Worm (Caenorhabditis elegans) whole organism, L4 larva: ENCODE results near the gene F35H12.1.
"Not testable (repeated sequence)": the region's sequence is repeated elsewhere in the genome, so short reads cannot be mapped to it uniquely, and the experiment has no call there.

Source experiments
- F10B5.3 ChIP-seq: sonication (generic microtip); optimal IDR thresholded peaks from 2 replicates; lab custom pipeline; 2016; ENCODE audit warnings: mild to moderate bottlenecking, missing genetic modification characterization, missing compliant biosample characterization
- F49E8.2 ChIP-seq: sonication (generic microtip); optimal IDR thresholded peaks from 2 replicates; lab custom pipeline; 2016; ENCODE audit warnings: missing compliant biosample characterization, mild to moderate bottlenecking, missing genetic modification characterization, borderline replicate concordance
- T20F7.1 ChIP-seq: fragments of 200-800 bp; sonication (Bioruptor generic); optimal IDR thresholded peaks from 2 replicates; lab custom pipeline; 2018; ENCODE audit warnings: mild to moderate bottlenecking, missing genetic modification characterization, missing compliant biosample characterization
- Y105C5A.15 ChIP-seq: fragments of 200-800 bp; sonication (Bioruptor generic); IDR thresholded peaks from 2 replicates; pipeline ENCODE4 v1.3.6; 2022; ENCODE audit warnings: missing genetic modification characterization, missing compliant biosample characterization
- Y5F2A.4 ChIP-seq: fragments of 200-800 bp; sonication (Bioruptor generic); optimal IDR thresholded peaks from 2 replicates; lab custom pipeline; 2018; ENCODE audit warnings: mild to moderate bottlenecking, missing genetic modification characterization, missing compliant biosample characterization
- Y75B8A.6 ChIP-seq: fragments of 200-800 bp; sonication (Bioruptor generic); IDR thresholded peaks from 2 replicates; pipeline ENCODE4 v1.3.6; 2022; ENCODE audit warnings: missing genetic modification reagents, missing genetic modification characterization, missing compliant biosample characterization
- ZK546.5 ChIP-seq, 2 experiments: sonication (generic microtip); optimal IDR thresholded peaks; 2 replicates each; lab custom pipeline; 2017; ENCODE audit warnings: missing biosample characterization in 2 of 2, missing genetic modification characterization in 2 of 2
- ama-1 ChIP-seq: fragments of 150-350 bp; optimal IDR thresholded peaks from 2 replicates; lab custom pipeline; 2014; ENCODE audit warnings: inconsistent platforms, mixed read lengths
- ceh-20 ChIP-seq: fragments of 200-800 bp; sonication (Bioruptor generic); IDR thresholded peaks from 2 replicates; pipeline ENCODE4 v1.3.6; 2022; ENCODE audit warnings: missing genetic modification reagents, missing genetic modification characterization, missing compliant biosample characterization
- ceh-62 ChIP-seq: sonication (generic microtip); optimal IDR thresholded peaks from 2 replicates; lab custom pipeline; 2017; ENCODE audit warnings: missing biosample characterization, missing genetic modification characterization
- ceh-82 ChIP-seq: sonication (generic microtip); optimal IDR thresholded peaks from 2 replicates; lab custom pipeline; 2017; ENCODE audit warnings: missing biosample characterization, missing genetic modification characterization
- daf-16 ChIP-seq, 3 experiments: sonication (generic microtip); optimal IDR thresholded peaks; 2 replicates each; lab custom pipeline; 2016 to 2017; ENCODE audit warnings: missing genetic modification characterization in 3 of 3, missing genetic modification reagents in 3 of 3, mild to moderate bottlenecking in 2 of 3, missing compliant biosample characterization in 2 of 3, missing biosample characterization in 1 of 3, moderate library complexity in 1 of 3
- dmd-8 ChIP-seq: fragments of 200-800 bp; sonication (Bioruptor generic); IDR thresholded peaks from 2 replicates; pipeline ENCODE4 v1.3.6; 2022; ENCODE audit warnings: missing genetic modification characterization, missing compliant biosample characterization
- duxl-1 ChIP-seq: sonication (generic microtip); optimal IDR thresholded peaks from 2 replicates; lab custom pipeline; 2016; ENCODE audit warnings: mild to moderate bottlenecking, missing genetic modification characterization, moderate library complexity, missing compliant biosample characterization; ENCODE audit not compliant: poor library complexity
- egl-43 ChIP-seq: fragments of 200-800 bp; sonication (Bioruptor generic); IDR thresholded peaks from 2 replicates; pipeline ENCODE4 v1.3.6; 2022; ENCODE audit warnings: missing genetic modification reagents, missing genetic modification characterization, missing compliant biosample characterization
- fkh-10 ChIP-seq: fragments of 150-350 bp; optimal IDR thresholded peaks from 2 replicates; lab custom pipeline; 2014; ENCODE audit warnings: missing biosample characterization, missing genetic modification reagents, missing genetic modification characterization
- hif-1 ChIP-seq, 2 experiments: sonication (generic microtip); optimal IDR thresholded peaks; 2 replicates each; lab custom pipeline; 2016 to 2017; ENCODE audit warnings: missing compliant biosample characterization in 2 of 2, missing genetic modification characterization in 2 of 2, missing genetic modification reagents in 2 of 2, missing genotype in 2 of 2, mild to moderate bottlenecking in 1 of 2
- hmg-1.1 ChIP-seq: fragments of 200-800 bp; sonication (Bioruptor generic); IDR thresholded peaks from 2 replicates; pipeline ENCODE4 v1.3.6; 2022; ENCODE audit warnings: missing genetic modification reagents, missing genetic modification characterization, missing compliant biosample characterization
- lin-38 ChIP-seq: fragments of 200-800 bp; sonication (Bioruptor generic); IDR thresholded peaks from 2 replicates; pipeline ENCODE4 v1.3.6; 2022; ENCODE audit warnings: missing genetic modification reagents, missing genetic modification characterization, missing compliant biosample characterization
- lsy-2 ChIP-seq, 2 experiments: fragments of 150-350 bp in 1 of 2; sonication (generic microtip) in 1 of 2; optimal IDR thresholded peaks; 2 replicates each; lab custom pipeline; 2014 to 2017; ENCODE audit warnings: missing biosample characterization in 2 of 2, missing genetic modification characterization in 2 of 2
- madf-9 ChIP-seq: fragments of 200-800 bp; sonication (Bioruptor generic); conservative IDR thresholded peaks from 2 replicates; pipeline ENCODE4 v1.3.6; 2022; ENCODE audit warnings: missing genetic modification reagents, missing genetic modification characterization, missing compliant biosample characterization
- mxl-3 ChIP-seq: fragments of 200-800 bp; sonication (Bioruptor generic); optimal IDR thresholded peaks from 2 replicates; lab custom pipeline; 2018; ENCODE audit warnings: mild to moderate bottlenecking, missing genetic modification characterization, missing compliant biosample characterization
- nhr-111 ChIP-seq: fragments of 200-800 bp; sonication (Bioruptor generic); optimal IDR thresholded peaks from 2 replicates; lab custom pipeline; 2018; ENCODE audit warnings: mild to moderate bottlenecking, missing genetic modification characterization, missing compliant biosample characterization
- nhr-237 ChIP-seq: sonication (generic microtip); optimal IDR thresholded peaks from 2 replicates; lab custom pipeline; 2017; ENCODE audit warnings: missing biosample characterization, missing genetic modification characterization
- nhr-41 ChIP-seq: fragments of 200-800 bp; sonication (Bioruptor generic); IDR thresholded peaks from 2 replicates; pipeline ENCODE4 v1.3.6; 2022; ENCODE audit warnings: missing genetic modification reagents, missing genetic modification characterization, missing compliant biosample characterization
- nhr-6 ChIP-seq: fragments of 150-350 bp; optimal IDR thresholded peaks from 2 replicates; lab custom pipeline; 2014; ENCODE audit warnings: missing biosample characterization, missing genetic modification characterization
- nhr-77 ChIP-seq: fragments of 150-350 bp; optimal IDR thresholded peaks from 2 replicates; lab custom pipeline; 2014; ENCODE audit warnings: missing biosample characterization, missing genetic modification characterization
- php-3 ChIP-seq: fragments of 200-800 bp; sonication (Bioruptor generic); IDR thresholded peaks from 2 replicates; pipeline ENCODE4 v1.3.6; 2022; ENCODE audit warnings: missing genetic modification reagents, missing genetic modification characterization, missing compliant biosample characterization
- pqm-1 ChIP-seq: sonication (generic microtip); optimal IDR thresholded peaks from 2 replicates; lab custom pipeline; 2017; ENCODE audit warnings: missing biosample characterization, missing genetic modification characterization
- set-16 ChIP-seq: fragments of 200-800 bp; sonication (Bioruptor generic); IDR thresholded peaks from 2 replicates; pipeline ENCODE4 v1.3.6; 2022; ENCODE audit warnings: missing genetic modification reagents, missing genetic modification characterization, missing compliant biosample characterization
- skn-1 ChIP-seq: fragments of 150-350 bp; optimal IDR thresholded peaks from 2 replicates; lab custom pipeline; 2014; ENCODE audit warnings: missing biosample characterization, missing genetic modification characterization
- spr-1 ChIP-seq: sonication (generic microtip); optimal IDR thresholded peaks from 2 replicates; lab custom pipeline; 2016; ENCODE audit warnings: mild to moderate bottlenecking, missing genetic modification characterization, missing compliant biosample characterization
- spr-3 ChIP-seq: fragments of 200-800 bp; sonication (Bioruptor generic); optimal IDR thresholded peaks from 2 replicates; lab custom pipeline; 2018; ENCODE audit warnings: mild to moderate bottlenecking, missing genetic modification characterization, missing compliant biosample characterization
- tag-97 ChIP-seq: fragments of 200-800 bp; sonication (Bioruptor generic); IDR thresholded peaks from 2 replicates; pipeline ENCODE4 v1.3.6; 2022; ENCODE audit warnings: missing genetic modification characterization, missing compliant biosample characterization
- tra-1 ChIP-seq: fragments of 200-800 bp; sonication (Bioruptor generic); IDR thresholded peaks from 2 replicates; pipeline ENCODE4 v1.3.6; 2022; ENCODE audit warnings: missing genetic modification reagents, missing genetic modification characterization, missing compliant biosample characterization
- unc-39 ChIP-seq: sonication (generic microtip); optimal IDR thresholded peaks from 2 replicates; lab custom pipeline; 2017; ENCODE audit warnings: missing biosample characterization, missing genetic modification characterization
- unc-62 ChIP-seq, 3 experiments: fragments of 150-350 bp in 1 of 3; sonication (generic microtip); optimal IDR thresholded peaks in 2 of 3; peaks in 1 of 3; 1 replicate in 1 of 3; 2 replicates in 2 of 3; lab custom pipeline; 2014 to 2017; ENCODE audit warnings: missing biosample characterization in 3 of 3, missing genetic modification characterization in 3 of 3, missing genetic modification reagents in 3 of 3, missing genotype in 1 of 3
- vab-7 ChIP-seq: fragments of 200-800 bp; sonication (Bioruptor generic); IDR thresholded peaks from 2 replicates; pipeline ENCODE4 v1.3.6; 2022; ENCODE audit warnings: missing genetic modification reagents, missing genetic modification characterization, missing compliant biosample characterization
- zag-1 ChIP-seq: fragments of 150-350 bp; optimal IDR thresholded peaks from 2 replicates; lab custom pipeline; 2014; ENCODE audit warnings: missing biosample characterization, missing genetic modification characterization

Gene F35H12.1

ce11 chrX:933504-933903, at the start of gene F35H12.1:
TSS of gene F35H12.1 (plus strand) at chrX:933804.
- TF ChIP-seq duxl-1 (tag; lab: Kevin White, UChicago), result no peak
- TF ChIP-seq F10B5.3 (tag; lab: Kevin White, UChicago), result no peak
- no peak for TF ChIP-seq pqm-1 (tag; lab: Kevin White, UChicago)
- no peak for TF ChIP-seq zag-1 (tag; lab: Kevin White, UChicago)
- TF ChIP-seq Y75B8A.6 (GFP tag; lab: Robert Waterston, UW), result no peak
- TF ChIP-seq nhr-77 (tag; lab: Kevin White, UChicago), result no peak
- TF ChIP-seq fkh-10 (GFP tag; lab: Kevin White, UChicago), result peak; percentile 58

- TF ChIP-seq nhr-111 (GFP tag; lab: Kevin White, UChicago), result no peak
- no peak for TF ChIP-seq nhr-6 (tag; lab: Kevin White, UChicago)
- no peak for TF ChIP-seq unc-39
- TF ChIP-seq vab-7 (GFP tag; lab: Robert Waterston, UW), result no peak
- no peak for TF ChIP-seq ama-1 (lab: Kevin White, UChicago)
- TF ChIP-seq nhr-41 (GFP tag; lab: Robert Waterston, UW), result no peak
- no peak for TF ChIP-seq skn-1 (tag; lab: Kevin White, UChicago)
- TF ChIP-seq hif-1 (tag; optimal IDR thresholded peaks at IDR 0.05; lab: Kevin White, UChicago), result no peak
- TF ChIP-seq dmd-8, result no peak
- no peak for TF ChIP-seq spr-3 (GFP tag; lab: Kevin White, UChicago)
- no peak for TF ChIP-seq tag-97 (GFP tag; lab: Robert Waterston, UW)
- TF ChIP-seq ceh-62 (tag; lab: Kevin White, UChicago), result no peak
- TF ChIP-seq F49E8.2 (tag; lab: Kevin White, UChicago), result no peak
- TF ChIP-seq Y5F2A.4 (GFP tag; lab: Kevin White, UChicago), result no peak
- TF ChIP-seq php-3 (GFP tag; lab: Robert Waterston, UW), result no peak
- no peak for TF ChIP-seq madf-9 (GFP tag; lab: Robert Waterston, UW)
- no peak for TF ChIP-seq nhr-237 (tag; lab: Kevin White, UChicago)
- TF ChIP-seq lsy-2 (tag; optimal IDR thresholded peaks at IDR 0.05; lab: Kevin White, UChicago), result no peak
- no peak for TF ChIP-seq Y105C5A.15 (GFP tag; lab: Robert Waterston, UW)
Measured at ce11 chrX:888294-888693, 45.3 kb upstream of the F35H12.1 start, which contains the start of gene mam-1. TSS of gene mam-1 (minus strand) at chrX:888394.

- peak in 1 of 2 experiments; percentile 7 for TF ChIP-seq daf-16 (GFP tag; optimal IDR thresholded peaks at IDR 0.05; lab: Kevin White, UChicago)
- not testable (repeated sequence) for TF ChIP-seq daf-16 (tag; optimal IDR thresholded peaks at IDR 0.05; lab: Kevin White, UChicago)
- 0 out of 2 replicates have a peak, but pooled peaks have one; percentile 52 for TF ChIP-seq egl-43 (GFP tag; lab: Robert Waterston, UW)
- peak; percentile 64 for TF ChIP-seq set-16
Measured at ce11 chrX:892537-892936, 41.1 kb upstream of the F35H12.1 start.

- no peak for TF ChIP-seq mxl-3
- TF ChIP-seq ZK546.5 (tag; optimal IDR thresholded peaks at IDR 0.05; lab: Kevin White, UChicago), result no peak
- no peak for TF ChIP-seq lsy-2 (tag; optimal IDR thresholded peaks at IDR 0.05; lab: Kevin White, UChicago)
- TF ChIP-seq set-16, result no peak
- TF ChIP-seq hmg-1.1 (GFP tag; lab: Robert Waterston, UW), result no peak
- TF ChIP-seq unc-62 (GFP tag; optimal IDR thresholded peaks at IDR 0.05 in 1 of 2; lab: Kevin White, UChicago), result no peak
- no peak for TF ChIP-seq unc-62 (tag; optimal IDR thresholded peaks at IDR 0.05; lab: Kevin White, UChicago)
- TF ChIP-seq spr-1, result no peak
- TF ChIP-seq T20F7.1 (GFP tag; lab: Kevin White, UChicago), result no peak
- no peak for TF ChIP-seq tra-1 (GFP tag; lab: Robert Waterston, UW)
- TF ChIP-seq unc-39, result no peak
- TF ChIP-seq lin-38 (GFP tag; lab: Robert Waterston, UW), result no peak
- TF ChIP-seq ceh-82, result no peak
- no peak for TF ChIP-seq ceh-20 (GFP tag; lab: Robert Waterston, UW)
Measured at ce11 chrX:897948-898347, 35.7 kb upstream of the F35H12.1 start, which contains the start of gene mab-7. TSS of gene mab-7 (minus strand) at chrX:898048.
